Fruit fly (Drosophila melanogaster): Measurements from ENCODE around the gene pasha.
A peak's percentile ranks its signal among the peaks of the same experiment; 100 is the strongest.

pasha gene

dm6 chr3R:31616001-31616400, 1.8 kb upstream of the pasha start, which contains the start of the genes Mnat9 and CG1792 (continued):
- peak; percentile 99 for TF ChIP-seq CG7786 (GFP tag; optimal IDR thresholded peaks at IDR 0.05)
- peak; percentile 97 for TF ChIP-seq CG11696 (GFP tag; IDR thresholded peaks at IDR 0.05)
- peak; percentile 99 for TF ChIP-seq Chrac-16 (GFP tag; optimal IDR thresholded peaks at IDR 0.05)
- TF ChIP-seq CG8388 (GFP tag; optimal IDR thresholded peaks at IDR 0.05) = peak; percentile 96
- peak; percentile 80 for TF ChIP-seq ftz-f1 (GFP tag; optimal IDR thresholded peaks at IDR 0.05)
- TF ChIP-seq B-H2 (GFP tag; optimal IDR thresholded peaks at IDR 0.05) = peak; percentile 94
- TF ChIP-seq CG6765 (GFP tag; optimal IDR thresholded peaks at IDR 0.05) = peak; percentile 95
- peak; percentile 91 for TF ChIP-seq nom (GFP tag; optimal IDR thresholded peaks at IDR 0.05)
- TF ChIP-seq tup (GFP tag; optimal IDR thresholded peaks at IDR 0.05) = peak; percentile 99
- peak; percentile 96 for TF ChIP-seq Fer2 (tag; optimal IDR thresholded peaks at IDR 0.05)
- no peak for TF ChIP-seq sqz (GFP tag; optimal IDR thresholded peaks at IDR 0.05)
- no peak for TF ChIP-seq pita (GFP tag; optimal IDR thresholded peaks at IDR 0.05)
- TF ChIP-seq H2.0 (GFP tag; IDR thresholded peaks at IDR 0.05) = peak; percentile 99
- peak; percentile 98 for TF ChIP-seq Six4 (GFP tag; optimal IDR thresholded peaks at IDR 0.05)
- peak; percentile 87 for TF ChIP-seq CG33557 (GFP tag; optimal IDR thresholded peaks at IDR 0.05)
- peak; percentile 96 for TF ChIP-seq her (GFP tag; optimal IDR thresholded peaks at IDR 0.05)
- peak; percentile 96 for TF ChIP-seq CG10462 (GFP tag; optimal IDR thresholded peaks at IDR 0.05)
- TF ChIP-seq Hr78 (GFP tag; optimal IDR thresholded peaks at IDR 0.05) = peak in 1 of 2 experiments; percentile 82
- peak; percentile 96 for TF ChIP-seq Fer1 (GFP tag; optimal IDR thresholded peaks at IDR 0.05)
- TF ChIP-seq CG8281 (tag; optimal IDR thresholded peaks at IDR 0.05) = peak; percentile 89
- TF ChIP-seq CG17802 (tag; optimal IDR thresholded peaks at IDR 0.05) = peak; percentile 94
- no peak for TF ChIP-seq Doc3 (GFP tag; IDR thresholded peaks at IDR 0.05; ENCODE audit: partially characterized antibody)
- TF ChIP-seq ci (GFP tag; IDR thresholded peaks at IDR 0.05) = peak; percentile 100
- TF ChIP-seq jumu (GFP tag; optimal IDR thresholded peaks at IDR 0.05) = peak; percentile 98
- TF ChIP-seq cwo (GFP tag; optimal IDR thresholded peaks at IDR 0.05) = peak; percentile 94
- peak; percentile 95 for TF ChIP-seq CG15601 (tag; optimal IDR thresholded peaks at IDR 0.05)
- TF ChIP-seq Camta (GFP tag; optimal IDR thresholded peaks at IDR 0.05) = peak; percentile 98
- peak; percentile 98 for TF ChIP-seq CG7987 (GFP tag; optimal IDR thresholded peaks at IDR 0.05)
- peak; percentile 97 for TF ChIP-seq CG3065 (GFP tag; optimal IDR thresholded peaks at IDR 0.05)
- peak; percentile 99 for TF ChIP-seq dysf (GFP tag; IDR thresholded peaks at IDR 0.05)
- TF ChIP-seq CG3726 (GFP tag; IDR thresholded peaks at IDR 0.05) = peak; percentile 99
- TF ChIP-seq Sox102F (GFP tag; optimal IDR thresholded peaks at IDR 0.05) = peak; percentile 99
- TF ChIP-seq CG6813 (GFP tag; optimal IDR thresholded peaks at IDR 0.05) = peak; percentile 96
- TF ChIP-seq CG6689 (GFP tag; IDR thresholded peaks at IDR 0.05) = peak; percentile 99
- peak; percentile 99 for TF ChIP-seq fu2 (GFP tag; optimal IDR thresholded peaks at IDR 0.05)
- peak; percentile 97 for TF ChIP-seq Blimp-1 (GFP tag; optimal IDR thresholded peaks at IDR 0.05)
- TF ChIP-seq Atf6 (GFP tag; IDR thresholded peaks at IDR 0.05) = peak; percentile 99
- TF ChIP-seq Hey (tag; optimal IDR thresholded peaks at IDR 0.05) = peak; percentile 82
- TF ChIP-seq NC2α (GFP tag; optimal IDR thresholded peaks at IDR 0.05) = peak; percentile 96
- TF ChIP-seq da (GFP tag; optimal IDR thresholded peaks at IDR 0.05) = peak; percentile 98
- peak; percentile 97 for TF ChIP-seq MTF-1 (GFP tag; optimal IDR thresholded peaks at IDR 0.05; ENCODE audit: borderline replicate concordance)
- TF ChIP-seq exex (tag; optimal IDR thresholded peaks at IDR 0.05) = peak; percentile 86
- peak; percentile 87 to 96 for TF ChIP-seq crp (GFP tag; optimal IDR thresholded peaks at IDR 0.05)
- peak; percentile 99 for TF ChIP-seq tgo (GFP tag; IDR thresholded peaks at IDR 0.05)
- no peak for TF ChIP-seq CG14860 (GFP tag; IDR thresholded peaks at IDR 0.05; ENCODE audit: partially characterized antibody)
- peak; percentile 99 for TF ChIP-seq CG6272 (GFP tag; IDR thresholded peaks at IDR 0.05)
- TF ChIP-seq Adf1 (GFP tag; IDR thresholded peaks at IDR 0.05) = peak; percentile 89
- TF ChIP-seq knrl (GFP tag; IDR thresholded peaks at IDR 0.05; ENCODE audit: partially characterized antibody) = no peak
- TF ChIP-seq sisA (GFP tag; IDR thresholded peaks at IDR 0.05) = peak; percentile 99

All from whole organism, embryonic.